Worm (Caenorhabditis elegans): Measurements from ENCODE around the gene M7.7.

Gene M7.7

DNA sequence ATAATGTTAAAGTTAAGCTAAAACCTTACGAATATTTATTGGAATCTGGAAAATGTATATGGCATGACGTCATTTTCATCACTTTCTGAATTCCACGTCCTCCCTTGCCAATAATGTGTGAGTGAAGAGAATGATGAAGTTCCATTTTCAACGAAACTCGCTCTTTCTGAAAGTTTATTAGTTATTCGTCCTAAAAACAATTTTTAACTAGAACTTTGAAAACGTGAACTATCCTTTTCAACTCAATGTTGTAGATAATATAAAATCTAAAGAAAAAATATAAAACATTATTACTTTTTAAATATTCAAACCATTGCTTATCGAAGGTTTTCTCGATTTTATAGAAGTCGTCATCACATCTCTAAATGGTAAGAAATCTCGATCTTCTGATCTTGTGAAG is at the start of gene M7.7:
M7.7 (plus strand) TSS at position 301 of the 400 bp plus-strand sequence.
- no peak for TF ChIP-seq pax-1 (tag; optimal IDR thresholded peaks at IDR 0.05)
- TF ChIP-seq tbx-7 (tag; optimal IDR thresholded peaks at IDR 0.05): no peak
- TF ChIP-seq nhr-232 (tag; optimal IDR thresholded peaks at IDR 0.05): no peak
- TF ChIP-seq ceh-9 (tag; optimal IDR thresholded peaks at IDR 0.05): no peak
- no peak for TF ChIP-seq sox-4 (tag; optimal IDR thresholded peaks at IDR 0.05)
- no peak for TF ChIP-seq eyg-1 (tag; optimal IDR thresholded peaks at IDR 0.05)
- TF ChIP-seq fkh-10 (GFP tag; optimal IDR thresholded peaks at IDR 0.05): no peak
- TF ChIP-seq lin-11 (tag; optimal IDR thresholded peaks at IDR 0.05): no peak
- no peak for TF ChIP-seq hlh-6 (tag; optimal IDR thresholded peaks at IDR 0.05)

DNA sequence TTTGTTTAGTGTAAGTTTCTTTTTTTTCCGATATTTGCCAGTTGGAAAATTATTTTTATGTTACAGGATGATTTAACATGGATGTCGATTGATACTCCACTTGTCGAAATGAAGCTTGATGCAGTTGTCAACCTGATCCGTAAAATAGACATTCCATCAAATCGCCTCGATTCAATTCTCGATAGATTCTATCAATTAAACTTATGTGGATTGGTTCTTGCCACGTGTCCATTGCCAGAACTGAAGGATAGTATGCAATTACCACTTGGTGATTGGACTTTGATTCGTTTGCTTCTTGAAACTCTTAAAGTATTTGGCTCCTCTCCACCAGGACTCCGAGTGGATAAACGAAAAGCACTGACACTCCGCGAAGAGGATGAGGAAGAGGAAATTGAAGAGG is 45.2 kb upstream of the M7.7 start:
- TF ChIP-seq pax-1 (tag; optimal IDR thresholded peaks at IDR 0.05) (no peak), nhr-232 (tag; optimal IDR thresholded peaks at IDR 0.05) (no peak), sox-4 (tag; optimal IDR thresholded peaks at IDR 0.05) (no peak), madf-2 (tag; optimal IDR thresholded peaks at IDR 0.05) (no peak), gmeb-2 (tag; optimal IDR thresholded peaks at IDR 0.05) (no peak), ceh-31 (tag; optimal IDR thresholded peaks at IDR 0.05) (no peak), dve-1 (tag; optimal IDR thresholded peaks at IDR 0.05) (no peak), ceh-22 (tag; optimal IDR thresholded peaks at IDR 0.05) (no peak), pqm-1 (tag; optimal IDR thresholded peaks at IDR 0.05) (no peak), ceh-2 (tag; optimal IDR thresholded peaks at IDR 0.05) (no peak), elt-2 (tag; optimal IDR thresholded peaks at IDR 0.05) (no peak), ref-2 (tag; optimal IDR thresholded peaks at IDR 0.05) (no peak), ztf-16 (tag; optimal IDR thresholded peaks at IDR 0.05) (no peak), tbx-2 (tag; optimal IDR thresholded peaks at IDR 0.05) (no peak), pha-2 (tag; optimal IDR thresholded peaks at IDR 0.05) (no peak)

DNA sequence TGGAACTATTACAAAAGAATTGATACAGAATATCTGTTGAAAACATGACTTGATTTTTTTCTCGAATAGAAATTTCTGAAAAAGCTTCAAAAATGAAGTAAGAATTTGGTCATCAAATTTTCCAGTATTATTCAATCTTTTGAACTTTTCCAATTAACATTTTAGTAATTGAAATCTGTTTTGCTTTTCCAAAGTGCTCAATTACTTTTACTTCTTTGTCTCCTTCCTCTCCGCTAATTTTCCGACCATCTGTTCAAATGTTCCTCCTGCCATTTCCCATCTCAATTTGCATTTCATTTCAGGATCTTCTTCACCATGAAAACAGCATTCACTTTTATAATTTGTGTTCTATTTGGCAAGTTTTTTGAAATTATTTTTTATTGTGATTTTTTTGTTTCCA is 40.8 kb upstream of the M7.7 start, which contains the start of gene F36H1.11:
F36H1.11 (plus strand) TSS at position 301 of the 400 bp plus-strand sequence.
- TF ChIP-seq unc-42 (tag; optimal IDR thresholded peaks at IDR 0.05) (peak; percentile 44), hlh-8 (tag; optimal IDR thresholded peaks at IDR 0.05) (no peak)

DNA sequence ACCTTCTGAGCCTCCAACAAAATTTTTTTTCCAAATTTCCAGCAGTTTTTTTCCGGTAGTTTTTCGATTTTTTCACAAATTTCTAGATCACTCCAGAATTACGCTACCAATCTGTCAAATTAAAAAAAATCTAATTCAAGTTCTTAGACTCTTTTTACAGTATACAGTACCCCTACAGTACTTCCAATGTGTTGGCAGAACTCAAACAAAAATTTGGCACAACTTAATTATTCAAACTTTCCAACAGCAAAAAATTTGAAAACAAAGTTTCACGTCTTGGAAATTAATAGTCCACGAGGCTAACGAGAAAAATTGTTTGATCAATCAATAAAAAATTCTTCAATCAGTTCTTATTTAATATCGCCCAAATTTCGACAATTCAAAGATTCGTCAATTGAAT is 39.8 kb upstream of the M7.7 start, which contains the start of gene F36H1.3:
F36H1.3 (plus strand) TSS at position 323 of the 400 bp plus-strand sequence.
- TF ChIP-seq ceh-31 (tag; optimal IDR thresholded peaks at IDR 0.05) (no peak), hlh-15 (tag; optimal IDR thresholded peaks at IDR 0.05) (no peak), rnt-1 (tag; optimal IDR thresholded peaks at IDR 0.05) (no peak), ttx-3 (tag; optimal IDR thresholded peaks at IDR 0.05) (no peak), eyg-1 (tag; optimal IDR thresholded peaks at IDR 0.05) (no peak), hlh-13 (GFP tag; optimal IDR thresholded peaks at IDR 0.05) (no peak), dve-1 (tag; optimal IDR thresholded peaks at IDR 0.05) (no peak)

DNA sequence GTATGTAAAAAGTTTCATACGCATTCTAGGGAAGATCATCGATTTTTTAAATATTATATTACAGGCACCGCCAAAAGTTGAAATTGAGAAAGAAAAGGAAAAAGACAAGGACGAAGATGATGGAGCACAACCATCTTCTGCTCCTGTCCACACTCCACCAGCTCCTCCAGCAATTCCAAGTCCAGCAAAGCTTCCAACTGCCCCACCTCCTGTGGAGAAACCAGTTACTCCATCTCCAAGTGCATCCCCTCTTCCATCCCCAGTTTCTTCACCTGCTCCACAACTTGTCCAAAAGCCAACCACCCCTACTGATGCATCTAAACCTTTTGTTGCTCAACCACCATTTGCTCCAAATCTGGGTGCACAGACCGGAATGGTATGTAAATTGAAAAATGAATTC is 37.7 kb upstream of the M7.7 start:
- TF ChIP-seq rnt-1 (tag; optimal IDR thresholded peaks at IDR 0.05) (no peak), K09A11.1 (tag; optimal IDR thresholded peaks at IDR 0.05; ENCODE audit: insufficient read depth) (no peak), odd-2 (tag; optimal IDR thresholded peaks at IDR 0.05) (no peak), gmeb-2 (tag; optimal IDR thresholded peaks at IDR 0.05) (no peak), unc-55 (GFP tag; optimal IDR thresholded peaks at IDR 0.05) (no peak), ref-2 (tag; optimal IDR thresholded peaks at IDR 0.05) (no peak), pha-4 (tag; optimal IDR thresholded peaks at IDR 0.05) (no peak), hlh-13 (GFP tag; optimal IDR thresholded peaks at IDR 0.05) (no peak), ceh-31 (tag; optimal IDR thresholded peaks at IDR 0.05) (no peak), lin-11 (tag; optimal IDR thresholded peaks at IDR 0.05) (no peak), elt-2 (tag; optimal IDR thresholded peaks at IDR 0.05) (no peak), syd-9 (tag; optimal IDR thresholded peaks at IDR 0.05) (no peak), ama-1 (optimal IDR thresholded peaks at IDR 0.05) (no peak), ets-4 (tag; optimal IDR thresholded peaks at IDR 0.05) (no peak), nfya-1 (tag; optimal IDR thresholded peaks at IDR 0.05) (no peak), ceh-18 (tag; optimal IDR thresholded peaks at IDR 0.05) (no peak), ceh-6 (GFP tag; optimal IDR thresholded peaks at IDR 0.05) (no peak), ahr-1 (tag; optimal IDR thresholded peaks at IDR 0.05) (no peak), ztf-16 (tag; optimal IDR thresholded peaks at IDR 0.05) (no peak)

Measured in whole organism, late embryonic.